Fruit fly (Drosophila melanogaster): Measurements from ENCODE around the gene CG15546.

The CG15546 gene

DNA sequence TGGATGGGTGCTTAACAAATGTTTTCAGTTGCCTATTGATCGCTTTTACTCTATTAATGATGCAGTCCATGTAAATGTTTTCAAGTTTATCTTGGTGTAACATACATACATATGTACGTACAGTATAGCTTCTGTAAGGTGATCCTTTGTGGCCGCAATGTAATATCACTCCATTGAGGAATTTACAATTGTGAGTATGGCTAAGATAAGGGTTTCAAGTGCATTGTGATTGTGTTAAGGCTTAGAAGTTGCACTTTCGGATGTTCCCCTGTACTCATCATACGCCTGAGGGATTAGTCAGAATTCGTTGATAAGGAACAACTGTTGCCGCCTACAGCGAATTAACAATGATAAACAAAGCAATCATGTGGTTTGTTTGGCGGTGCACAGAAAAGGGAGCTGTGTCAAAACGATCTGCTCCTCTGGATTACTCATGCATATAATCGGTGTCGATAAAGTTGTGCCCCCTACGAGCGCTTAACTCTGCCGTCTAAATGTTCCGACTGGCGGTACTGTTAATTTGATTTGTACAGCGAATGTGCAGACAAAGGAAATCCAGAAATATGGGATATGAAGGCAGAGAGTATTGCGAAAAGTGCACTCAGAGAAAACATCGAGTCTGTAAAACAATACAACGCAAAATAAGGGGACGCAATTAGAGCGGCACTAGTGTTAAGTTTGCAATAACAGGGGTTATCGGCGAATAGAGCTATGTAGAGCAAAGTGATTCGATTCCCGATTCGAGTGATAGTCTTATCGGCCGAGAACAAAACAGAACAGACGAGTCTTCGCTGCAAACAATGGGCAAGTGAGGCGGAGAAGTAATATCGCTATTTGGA is 11.9 kb upstream of the CG15546 start:
- no peak for TF ChIP-seq CG8478 (optimal IDR thresholded peaks at IDR 0.05)
- no peak for TF ChIP-seq CTCF (optimal IDR thresholded peaks at IDR 0.05)

DNA sequence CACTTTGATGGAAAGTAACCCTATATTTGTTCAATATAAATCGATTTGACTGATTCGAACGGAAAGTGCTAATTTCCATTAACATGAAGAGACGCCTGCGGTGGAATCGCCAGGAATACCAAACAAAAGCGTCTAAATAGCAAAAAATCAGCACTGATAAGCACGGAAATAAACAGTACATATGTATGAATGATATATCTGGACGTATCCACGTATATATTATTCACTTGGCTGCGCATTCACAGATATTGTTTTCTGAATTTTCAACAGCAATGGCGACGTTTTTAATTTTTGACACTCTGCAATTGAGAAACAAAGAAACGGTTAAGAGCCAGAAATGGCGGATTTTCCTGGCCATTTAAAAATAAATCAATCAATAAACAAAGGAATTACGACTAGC is 11.3 kb upstream of the CG15546 start:
- no peak for TF ChIP-seq CTCF (optimal IDR thresholded peaks at IDR 0.05)
- TF ChIP-seq CG8478 (optimal IDR thresholded peaks at IDR 0.05) = no peak

DNA sequence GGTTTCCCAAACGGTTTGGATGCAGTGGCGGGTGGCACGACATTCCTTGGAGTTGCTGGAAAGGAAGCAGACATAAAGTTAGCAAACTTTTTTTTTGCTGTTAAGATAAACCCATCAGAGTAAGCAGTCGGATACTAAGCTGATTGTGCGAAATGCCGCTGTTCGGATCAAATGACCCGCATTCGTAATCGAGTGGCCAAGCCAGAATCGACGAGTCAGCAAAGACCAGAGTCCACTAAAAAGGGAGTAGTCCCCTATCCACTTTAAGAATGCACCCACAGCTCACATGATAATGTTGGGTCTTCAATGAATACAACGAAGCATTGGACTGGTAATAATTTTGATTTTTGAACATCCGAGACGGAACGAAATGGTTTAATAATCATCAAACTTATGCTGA is 10.9 kb upstream of the CG15546 start:
- TF ChIP-seq CG8478 (optimal IDR thresholded peaks at IDR 0.05) (no peak), CTCF (optimal IDR thresholded peaks at IDR 0.05) (no peak)

DNA sequence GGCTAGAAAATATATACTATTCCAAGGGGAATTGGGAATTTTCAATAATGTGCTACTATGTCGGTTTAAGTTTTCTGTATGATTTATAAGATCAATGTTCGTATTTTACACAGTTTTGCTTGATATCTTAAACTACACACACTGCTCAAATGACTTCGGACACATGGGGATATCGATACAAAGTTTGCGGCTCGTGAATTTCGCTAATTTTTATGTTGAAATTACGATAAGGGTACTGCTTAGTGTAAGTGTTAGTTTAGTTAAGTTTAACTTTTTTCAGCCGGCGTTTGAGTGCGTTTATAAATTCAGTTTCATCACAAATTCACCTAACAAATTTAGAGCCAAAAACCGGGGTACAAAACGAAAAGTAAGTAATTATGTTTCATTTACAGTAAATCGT is 7.4 kb upstream of the CG15546 start, which contains the start of gene CG15547:
CG15547 (minus strand) TSS at position 101 of the 400 bp plus-strand sequence.
- TF ChIP-seq CG8478 (optimal IDR thresholded peaks at IDR 0.05) (no peak), CTCF (optimal IDR thresholded peaks at IDR 0.05) (no peak)

DNA sequence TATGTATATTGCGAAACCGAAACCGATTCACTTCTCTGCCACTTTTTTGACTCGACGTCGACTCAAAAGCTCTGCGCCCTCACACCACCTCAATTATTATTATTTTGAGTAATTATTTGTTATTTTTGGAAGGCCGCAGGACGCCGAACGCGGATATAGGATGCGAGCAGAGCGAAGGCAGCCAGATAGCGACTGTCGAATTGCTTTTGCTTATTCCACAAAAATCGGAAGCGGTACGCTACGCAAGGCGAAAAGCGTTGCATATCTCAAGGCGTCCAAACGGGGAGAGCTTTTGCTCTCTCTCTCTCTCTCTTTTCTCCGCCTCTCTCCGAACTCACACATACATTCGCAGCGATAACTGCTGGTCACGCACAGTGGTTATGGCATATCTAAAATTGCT is 4.9 kb upstream of the CG15546 start, which contains the start of gene CG12071:
CG12071 (minus strand) TSS at position 134 of the 400 bp plus-strand sequence.
- TF ChIP-seq CG8478 (optimal IDR thresholded peaks at IDR 0.05) = no peak
- no peak for TF ChIP-seq CTCF (optimal IDR thresholded peaks at IDR 0.05)

DNA sequence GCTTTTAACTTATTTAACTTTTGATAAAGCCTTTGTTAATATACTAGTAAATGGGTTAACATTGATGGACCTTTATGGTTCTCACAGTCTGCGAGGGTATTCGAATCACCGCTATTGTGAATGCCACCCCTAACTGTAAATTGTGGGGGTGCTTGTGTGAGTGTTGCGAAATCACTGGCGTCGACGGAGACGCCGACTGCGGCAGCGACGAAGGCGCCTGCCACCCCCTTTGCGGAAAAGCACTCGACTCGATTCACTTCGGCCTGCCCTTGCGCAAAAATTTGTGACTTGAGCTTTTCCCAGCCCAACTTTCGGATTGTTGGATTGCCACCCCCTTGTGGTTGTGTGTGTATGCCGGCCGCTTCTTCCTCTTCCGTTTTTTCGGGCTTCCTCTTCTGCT is 4.0 kb upstream of the CG15546 start:
- TF ChIP-seq CG8478 (optimal IDR thresholded peaks at IDR 0.05) = no peak
- TF ChIP-seq CTCF (optimal IDR thresholded peaks at IDR 0.05) = no peak

DNA sequence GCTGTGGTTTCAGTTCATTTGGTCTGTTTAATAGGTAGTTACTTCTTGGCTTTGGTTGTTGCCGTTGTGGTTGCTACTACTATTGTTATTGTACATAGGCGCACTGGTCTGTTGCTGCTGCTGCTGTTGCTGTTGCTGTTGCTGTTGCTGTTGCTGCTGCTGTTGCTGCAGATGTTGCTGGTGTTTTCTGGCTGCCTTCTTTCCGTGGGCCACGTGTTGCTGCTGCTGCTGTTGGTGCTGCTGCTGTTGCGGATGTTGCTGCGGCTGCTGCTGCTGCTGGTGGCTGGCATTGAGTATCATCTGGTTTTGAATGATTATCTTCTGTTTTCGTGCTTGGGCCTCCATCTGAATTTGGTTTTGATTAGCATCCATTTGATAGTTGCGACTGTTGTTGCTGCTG is 2.1 kb upstream of the CG15546 start:
- TF ChIP-seq CG8478 (optimal IDR thresholded peaks at IDR 0.05) = no peak
- no peak for TF ChIP-seq CTCF (optimal IDR thresholded peaks at IDR 0.05)

DNA sequence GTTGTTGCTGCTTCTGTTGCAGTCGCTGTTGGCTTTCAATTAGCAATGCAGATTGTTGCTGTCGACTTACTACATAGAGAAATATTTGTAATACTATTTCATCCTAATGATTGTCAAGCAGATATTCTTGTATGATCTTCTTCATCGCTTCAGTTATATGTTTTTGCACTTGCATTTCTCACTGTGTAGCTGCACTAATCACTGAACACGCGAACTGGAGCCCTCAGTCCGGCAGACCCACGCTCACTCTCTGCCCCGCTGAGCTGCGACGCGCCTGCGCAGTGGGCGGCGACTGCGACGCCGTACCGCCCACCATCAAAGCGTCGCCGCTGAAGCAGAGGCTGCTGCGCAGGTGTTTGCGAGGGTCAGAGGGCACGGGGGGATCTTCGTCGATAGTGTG is 1.3 kb downstream of the CG15546 start:
- TF ChIP-seq CG8478 (optimal IDR thresholded peaks at IDR 0.05) = no peak
- no peak for TF ChIP-seq CTCF (optimal IDR thresholded peaks at IDR 0.05)

DNA sequence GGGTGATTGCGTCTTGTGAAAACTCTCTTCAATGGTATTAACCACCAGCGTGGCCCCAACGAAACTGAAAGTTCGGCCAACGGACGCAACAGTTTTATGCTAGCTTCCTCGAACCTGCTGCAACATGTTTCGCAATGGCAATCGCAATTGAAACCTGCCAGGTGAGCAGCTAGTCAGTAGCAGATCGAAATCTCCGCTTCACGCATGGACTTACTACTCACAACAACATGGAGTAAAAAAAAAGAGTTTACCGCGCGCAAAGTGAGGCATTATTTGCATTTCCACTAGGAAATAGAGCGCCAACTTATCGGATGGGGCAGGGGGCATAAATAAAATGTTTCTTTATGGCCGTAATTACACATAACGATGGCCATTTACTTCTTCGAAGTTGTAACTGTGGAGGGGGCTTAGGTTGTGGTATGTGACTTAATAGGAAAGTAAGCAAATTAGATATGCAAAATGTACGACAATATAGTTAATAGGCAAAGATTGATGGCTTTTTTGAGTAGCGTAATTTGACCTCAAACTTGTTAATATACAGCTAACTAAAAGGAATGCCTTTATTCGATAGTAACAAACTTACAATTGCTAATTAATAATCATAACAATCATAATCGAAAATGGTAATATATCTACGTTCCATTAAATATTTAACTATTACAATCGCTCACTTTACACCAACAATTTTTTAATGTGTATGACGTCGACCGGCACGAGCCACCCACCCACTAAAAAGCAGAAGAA is 3.5 kb downstream of the CG15546 start, which contains the start of gene CG15545:
CG15545 (minus strand) TSS at position 51 of the 744 bp plus-strand sequence.
- TF ChIP-seq CG8478 (optimal IDR thresholded peaks at IDR 0.05) (no peak), CTCF (optimal IDR thresholded peaks at IDR 0.05) (no peak)

DNA sequence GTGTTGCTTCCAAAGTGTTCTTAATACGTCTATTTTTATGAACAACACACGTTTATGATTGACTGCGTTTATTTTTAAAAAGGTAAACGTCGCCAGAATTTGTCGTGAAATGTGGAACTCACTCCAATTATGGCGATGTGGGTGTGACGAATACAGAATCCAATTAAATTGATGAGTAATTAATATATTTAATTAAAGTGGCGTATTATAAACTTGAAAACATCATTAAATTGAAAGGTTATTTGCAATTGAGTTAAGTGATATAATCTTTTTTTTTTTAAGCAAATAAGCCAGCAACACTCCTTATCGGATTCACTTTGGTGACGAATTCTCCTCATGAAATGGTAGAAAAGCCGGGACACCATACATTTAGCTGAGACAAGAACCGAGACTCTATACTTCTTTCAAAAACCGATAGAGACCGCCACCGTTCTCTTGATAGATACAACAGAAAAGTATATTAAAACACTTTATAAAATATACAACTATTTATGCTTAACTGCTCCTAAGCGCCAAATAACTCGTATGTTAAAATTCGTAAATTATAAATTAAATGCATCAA is 5.6 kb downstream of the CG15546 start:
- TF ChIP-seq CTCF (optimal IDR thresholded peaks at IDR 0.05) (peak; percentile 79 to 93), CG8478 (optimal IDR thresholded peaks at IDR 0.05) (no peak)

DNA sequence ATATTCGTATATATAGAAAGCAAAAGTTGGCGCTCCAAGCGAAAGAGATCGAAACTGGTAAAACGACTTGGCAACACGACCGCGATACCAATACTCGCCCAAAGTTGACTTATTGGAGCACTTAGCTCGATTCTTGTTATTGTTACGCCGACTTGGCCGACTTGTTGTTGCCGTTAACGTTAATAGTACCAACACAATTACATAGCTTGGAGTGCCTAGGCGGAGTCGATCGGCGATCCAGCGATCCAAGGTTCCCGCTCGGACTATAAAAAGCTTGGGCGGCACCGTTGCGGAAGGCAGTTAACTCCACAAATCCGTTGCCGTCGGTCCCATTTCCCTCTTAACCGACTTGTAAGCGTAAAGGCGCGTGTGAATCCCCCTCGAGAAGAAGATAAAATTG is 8.8 kb downstream of the CG15546 start, which contains the start of gene Cpr100A:
Cpr100A (plus strand) TSS at position 290 of the 400 bp plus-strand sequence.
- TF ChIP-seq CTCF (optimal IDR thresholded peaks at IDR 0.05) = no peak
- TF ChIP-seq CG8478 (optimal IDR thresholded peaks at IDR 0.05) = no peak

DNA sequence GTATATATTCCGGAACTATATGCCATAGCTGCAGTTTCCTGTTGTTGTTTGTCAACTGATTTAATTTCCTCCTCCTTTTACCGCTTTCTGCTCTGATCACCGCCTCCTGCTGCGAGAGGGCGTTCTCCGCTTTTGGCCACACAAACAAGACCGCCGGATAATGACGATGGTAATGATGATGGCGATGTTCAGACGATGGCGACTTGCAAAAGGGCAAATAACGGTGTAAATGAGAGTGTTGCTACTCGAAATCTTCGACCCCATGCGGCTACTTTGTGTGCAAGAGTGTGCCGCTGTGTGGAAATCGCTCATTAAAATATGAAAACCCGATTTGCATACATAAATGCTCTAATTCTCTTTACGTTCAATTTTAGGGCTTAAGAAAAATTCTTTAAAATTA is 10.1 kb downstream of the CG15546 start:
- TF ChIP-seq CG8478 (optimal IDR thresholded peaks at IDR 0.05) = no peak

DNA sequence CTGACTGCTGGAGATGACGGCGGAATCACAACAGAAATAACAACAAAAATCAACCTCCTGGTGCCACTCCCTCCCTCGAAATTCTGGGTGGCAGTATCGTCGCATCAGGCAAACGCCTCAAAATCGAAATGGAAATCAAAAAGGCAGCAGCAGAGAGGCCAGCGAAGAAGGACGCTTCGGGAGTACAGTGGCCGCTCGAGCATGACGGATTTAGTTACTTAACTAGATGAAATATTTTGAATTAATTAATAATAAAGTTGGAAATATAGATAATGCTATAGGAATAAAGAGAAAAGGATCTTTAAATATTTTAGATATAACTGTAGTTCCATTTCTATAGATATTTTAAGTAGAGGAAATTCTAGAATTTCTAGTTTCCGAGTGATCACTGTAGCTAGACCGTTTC is 10.6 kb downstream of the CG15546 start:
- TF ChIP-seq CTCF (optimal IDR thresholded peaks at IDR 0.05) (no peak), CG8478 (optimal IDR thresholded peaks at IDR 0.05) (no peak)

DNA sequence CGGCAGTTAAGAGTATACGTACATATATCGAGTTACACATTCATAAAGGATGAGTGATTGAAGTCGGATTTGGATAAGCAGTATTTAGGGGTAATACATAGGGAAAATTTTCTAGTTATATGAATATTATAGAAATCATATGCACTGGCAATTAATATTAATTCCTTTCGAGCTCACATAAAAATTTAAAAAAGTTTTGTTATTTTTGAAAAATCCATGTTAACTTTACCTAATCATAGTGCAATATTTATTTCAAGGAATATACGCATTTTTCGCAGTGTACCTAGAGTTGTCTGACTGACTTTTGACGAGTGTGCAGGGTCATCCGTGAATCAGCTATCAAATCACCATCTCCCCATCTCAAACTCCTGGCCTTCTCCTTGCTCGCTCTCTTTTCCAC is 11.5 kb downstream of the CG15546 start:
- TF ChIP-seq CTCF (optimal IDR thresholded peaks at IDR 0.05) (no peak), CG8478 (optimal IDR thresholded peaks at IDR 0.05) (no peak)

DNA sequence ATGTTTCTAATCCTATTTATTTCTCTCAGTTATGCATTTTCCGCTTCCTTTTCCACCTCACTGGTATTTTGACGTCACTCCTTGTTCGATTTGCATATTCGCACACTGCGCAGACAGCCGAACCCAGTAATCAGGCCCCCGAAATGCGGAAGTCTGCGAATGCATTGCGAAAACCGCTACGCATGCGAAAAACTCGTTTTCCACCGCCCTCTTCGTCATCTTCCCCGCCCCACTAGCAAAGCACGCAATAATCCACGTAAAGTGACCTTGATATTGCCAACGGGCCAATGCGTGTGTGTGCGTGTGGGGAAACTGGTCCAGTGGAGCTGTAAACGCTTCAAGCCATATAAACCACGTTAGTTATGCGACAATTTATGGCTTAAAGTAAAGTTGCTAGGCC is 12.0 kb downstream of the CG15546 start:
- no peak for TF ChIP-seq CG8478 (optimal IDR thresholded peaks at IDR 0.05)
- TF ChIP-seq CTCF (optimal IDR thresholded peaks at IDR 0.05) = no peak

Measured in S2 (cell line).